Worm (Caenorhabditis elegans): Measurements from ENCODE around the gene F23A7.4.

The F23A7.4 gene

ce11 chrX:16202229-16202628, 10.2 kb upstream of the F23A7.4 start:
- peak; percentile 36 for TF ChIP-seq sptf-1 (tag; optimal IDR thresholded peaks at IDR 0.05)
- TF ChIP-seq cnd-1 (tag; optimal IDR thresholded peaks at IDR 0.05), result peak; percentile 19
- TF ChIP-seq zip-8 (tag; optimal IDR thresholded peaks at IDR 0.05), result no peak

- TF ChIP-seq lin-13 (tag; optimal IDR thresholded peaks at IDR 0.05), result no peak
- TF ChIP-seq nhr-28 (tag; optimal IDR thresholded peaks at IDR 0.05), result no peak
- TF ChIP-seq nhr-76 (tag; optimal IDR thresholded peaks at IDR 0.05), result no peak
- no peak for TF ChIP-seq flh-1 (GFP tag; optimal IDR thresholded peaks at IDR 0.05)
- no peak for TF ChIP-seq ces-1 (GFP tag; optimal IDR thresholded peaks at IDR 0.05)
These were observed 8.1 kb upstream of the F23A7.4 start for ce11 chrX:16204310-16204709.

DNA sequence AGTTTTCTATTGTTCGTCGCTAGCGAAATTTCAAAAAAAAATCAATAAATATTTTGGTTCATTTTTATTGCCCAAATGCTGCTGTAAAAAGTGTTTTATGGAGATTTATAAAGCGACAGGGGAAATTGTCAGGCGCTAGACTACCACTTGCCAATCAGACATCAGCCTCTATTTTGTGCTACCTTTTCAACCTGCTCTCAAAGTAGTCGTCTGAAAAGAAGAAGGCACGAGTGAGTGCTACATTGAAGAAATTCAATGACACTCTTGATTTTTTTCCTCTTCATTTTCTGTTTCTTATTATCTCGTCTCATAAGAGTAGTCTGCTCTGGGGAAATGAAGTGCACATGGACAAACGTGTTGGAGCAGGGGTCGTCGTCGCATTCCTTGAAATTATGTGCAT, 6.5 kb upstream of the F23A7.4 start:
- TF ChIP-seq unc-62 (GFP tag; optimal IDR thresholded peaks at IDR 0.05) (peak; percentile 10), bed-3 (GFP tag; optimal IDR thresholded peaks at IDR 0.05) (no peak), ces-1 (GFP tag; optimal IDR thresholded peaks at IDR 0.05) (peak; percentile 71), mep-1 (tag; optimal IDR thresholded peaks at IDR 0.05) (peak; percentile 61), mab-5 (tag; optimal IDR thresholded peaks at IDR 0.05) (no peak), flh-1 (GFP tag; optimal IDR thresholded peaks at IDR 0.05) (no peak), unc-120 (tag; optimal IDR thresholded peaks at IDR 0.05; ENCODE audit: poor library complexity, severe bottlenecking) (peak; percentile 33), ham-2 (GFP tag; optimal IDR thresholded peaks at IDR 0.05) (no peak), ceh-39 (tag; optimal IDR thresholded peaks at IDR 0.05) (peak; percentile 27), tbx-8 (GFP tag; optimal IDR thresholded peaks at IDR 0.05) (no peak), nhr-28 (tag; optimal IDR thresholded peaks at IDR 0.05) (no peak), lsy-2 (tag; optimal IDR thresholded peaks at IDR 0.05) (peak; percentile 21), nhr-2 (tag; optimal IDR thresholded peaks at IDR 0.05) (no peak), hlh-1 (tag; optimal IDR thresholded peaks at IDR 0.05) (no peak), drap-1 (GFP tag; optimal IDR thresholded peaks at IDR 0.05) (no peak), nhr-237 (tag; optimal IDR thresholded peaks at IDR 0.05) (peak; percentile 84), nhr-76 (tag; optimal IDR thresholded peaks at IDR 0.05) (no peak), ceh-43 (GFP tag; optimal IDR thresholded peaks at IDR 0.05) (no peak)

ce11 chrX:16208123-16208522, 4.3 kb upstream of the F23A7.4 start:
- no peak for TF ChIP-seq hlh-1 (tag; optimal IDR thresholded peaks at IDR 0.05)
- TF ChIP-seq ham-2 (GFP tag; optimal IDR thresholded peaks at IDR 0.05), result no peak
- no peak for TF ChIP-seq ceh-83 (GFP tag; optimal IDR thresholded peaks at IDR 0.05)
- TF ChIP-seq drap-1 (GFP tag; optimal IDR thresholded peaks at IDR 0.05), result no peak
- no peak for TF ChIP-seq nhr-76 (tag; optimal IDR thresholded peaks at IDR 0.05)
- no peak for TF ChIP-seq ztf-11 (tag; optimal IDR thresholded peaks at IDR 0.05)

DNA sequence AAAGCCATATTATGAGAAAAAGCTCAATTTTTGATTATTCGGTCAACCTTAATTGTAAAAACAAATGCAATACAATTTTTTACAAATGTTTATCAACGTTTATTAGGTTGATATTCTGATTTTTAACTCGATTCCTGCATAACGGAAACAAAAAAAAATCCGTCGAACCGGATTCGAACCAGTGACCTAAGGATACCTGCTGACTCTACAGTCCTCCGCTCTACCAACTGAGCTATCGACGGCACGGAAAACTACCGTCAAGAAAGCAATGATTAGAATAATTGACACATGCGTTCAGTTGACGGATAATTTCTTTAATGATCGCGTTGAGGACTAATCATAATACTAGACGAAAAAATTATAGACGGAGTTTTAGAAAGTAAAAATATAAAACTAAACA, 3.7 kb upstream of the F23A7.4 start:
- no peak for TF ChIP-seq ceh-43 (GFP tag; optimal IDR thresholded peaks at IDR 0.05)
- TF ChIP-seq nhr-28 (tag; optimal IDR thresholded peaks at IDR 0.05), result no peak
- TF ChIP-seq lin-32 (GFP tag; optimal IDR thresholded peaks at IDR 0.05), result no peak
- TF ChIP-seq ham-2 (GFP tag; optimal IDR thresholded peaks at IDR 0.05), result no peak
- TF ChIP-seq mab-5 (tag; optimal IDR thresholded peaks at IDR 0.05), result no peak
- no peak for TF ChIP-seq mep-1 (tag; optimal IDR thresholded peaks at IDR 0.05)

DNA sequence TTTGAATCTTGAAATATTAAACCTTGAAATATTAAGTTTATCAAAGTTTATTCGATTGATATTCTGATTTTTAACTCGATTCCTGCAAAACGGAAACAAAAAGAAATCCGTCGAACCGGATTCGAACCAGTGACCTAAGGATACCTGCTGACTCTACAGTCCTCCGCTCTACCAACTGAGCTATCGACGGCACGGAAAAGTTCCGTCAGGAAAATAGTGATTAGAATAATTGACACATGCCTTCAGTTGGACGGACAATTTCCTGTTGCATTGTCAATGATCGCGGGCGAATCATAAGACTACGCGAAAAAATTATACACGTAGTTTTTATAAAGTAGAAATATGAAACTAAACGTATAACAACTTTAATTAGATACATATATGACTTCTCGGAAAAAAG, 3.3 kb upstream of the F23A7.4 start:
- no peak for TF ChIP-seq nhr-237 (tag; optimal IDR thresholded peaks at IDR 0.05)
- TF ChIP-seq nhr-2 (tag; optimal IDR thresholded peaks at IDR 0.05), result no peak
- no peak for TF ChIP-seq ces-1 (GFP tag; optimal IDR thresholded peaks at IDR 0.05)
- TF ChIP-seq blmp-1 (tag; optimal IDR thresholded peaks at IDR 0.05), result no peak
- TF ChIP-seq lin-13 (tag; optimal IDR thresholded peaks at IDR 0.05), result no peak
- TF ChIP-seq lsy-2 (tag; optimal IDR thresholded peaks at IDR 0.05), result no peak
- no peak for TF ChIP-seq nhr-76 (tag; optimal IDR thresholded peaks at IDR 0.05)

ce11 chrX:16209660-16210059, 2.7 kb upstream of the F23A7.4 start:
- TF ChIP-seq ztf-11 (tag; optimal IDR thresholded peaks at IDR 0.05) (peak; percentile 4), pha-4 (tag; optimal IDR thresholded peaks at IDR 0.05) (peak; percentile 17), nhr-28 (tag; optimal IDR thresholded peaks at IDR 0.05) (peak; percentile 35), elt-3 (tag; optimal IDR thresholded peaks at IDR 0.05) (peak; percentile 10), zip-8 (tag; optimal IDR thresholded peaks at IDR 0.05) (no peak), ceh-39 (tag; optimal IDR thresholded peaks at IDR 0.05) (peak; percentile 56), nhr-2 (tag; optimal IDR thresholded peaks at IDR 0.05) (no peak), nhr-237 (tag; optimal IDR thresholded peaks at IDR 0.05) (peak; percentile 87), unc-39 (tag; optimal IDR thresholded peaks at IDR 0.05) (no peak), lin-32 (GFP tag; optimal IDR thresholded peaks at IDR 0.05) (peak; percentile 79), ces-1 (GFP tag; optimal IDR thresholded peaks at IDR 0.05) (peak; percentile 47), snpc-4 (tag; optimal IDR thresholded peaks at IDR 0.05) (no peak), drap-1 (GFP tag; optimal IDR thresholded peaks at IDR 0.05) (peak; percentile 93), lin-13 (tag; optimal IDR thresholded peaks at IDR 0.05) (peak; percentile 61), nhr-76 (tag; optimal IDR thresholded peaks at IDR 0.05) (no peak), unc-120 (tag; optimal IDR thresholded peaks at IDR 0.05; ENCODE audit: poor library complexity, severe bottlenecking) (peak; percentile 62), mep-1 (tag; optimal IDR thresholded peaks at IDR 0.05) (peak; percentile 54), mab-5 (tag; optimal IDR thresholded peaks at IDR 0.05) (no peak), mls-2 (tag; optimal IDR thresholded peaks at IDR 0.05) (peak; percentile 92), bed-3 (GFP tag; optimal IDR thresholded peaks at IDR 0.05) (peak; percentile 75), blmp-1 (tag; optimal IDR thresholded peaks at IDR 0.05) (no peak), ceh-83 (GFP tag; optimal IDR thresholded peaks at IDR 0.05) (peak; percentile 87), ceh-43 (GFP tag; optimal IDR thresholded peaks at IDR 0.05) (peak; percentile 72), cnd-1 (tag; optimal IDR thresholded peaks at IDR 0.05) (peak; percentile 93), M03D4.4 (tag; optimal IDR thresholded peaks at IDR 0.05) (peak; percentile 91), unc-62 (GFP tag; optimal IDR thresholded peaks at IDR 0.05) (peak; percentile 68), tbx-8 (GFP tag; optimal IDR thresholded peaks at IDR 0.05) (peak; percentile 56), lsy-2 (tag; optimal IDR thresholded peaks at IDR 0.05) (peak; percentile 44), flh-1 (GFP tag; optimal IDR thresholded peaks at IDR 0.05) (peak; percentile 51), elt-1 (tag; optimal IDR thresholded peaks at IDR 0.05; ENCODE audit: borderline replicate concordance, insufficient read depth) (peak; percentile 35)
